Worm (Caenorhabditis elegans): ENCODE measurements around the gene pqn-41.

DNA sequence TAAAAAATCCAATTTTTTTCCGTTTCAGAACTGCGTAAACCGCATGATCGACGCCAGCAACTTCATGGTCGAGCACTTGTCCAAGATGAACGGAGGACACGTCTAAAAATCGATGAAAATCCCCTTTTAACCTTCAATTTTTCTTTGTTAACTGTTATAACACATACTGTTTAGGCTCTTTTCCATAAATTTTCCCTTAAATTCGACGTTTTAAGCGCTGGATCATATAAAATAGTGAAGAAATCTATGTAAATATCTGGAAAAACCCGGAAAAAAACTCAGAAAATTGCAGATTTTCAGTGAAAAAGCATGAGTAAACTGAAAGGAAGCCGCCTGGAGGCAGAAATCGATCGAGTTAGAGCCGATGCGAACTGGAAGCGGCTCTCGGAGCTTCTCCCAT is 45.6 kb upstream of the pqn-41 start, which contains the start of gene ttc-7:
- no peak for TF ChIP-seq B0310.2 (tag; optimal IDR thresholded peaks at IDR 0.05)
- no peak for TF ChIP-seq ama-1 (optimal IDR thresholded peaks at IDR 0.05)
- TF ChIP-seq tbx-11 (GFP tag; IDR thresholded peaks at IDR 0.05), result no peak
- no peak for TF ChIP-seq ets-7 (tag; optimal IDR thresholded peaks at IDR 0.05)
- no peak for TF ChIP-seq flt-1 (GFP tag; IDR thresholded peaks at IDR 0.05)
